Fruit fly (Drosophila melanogaster) whole organism, embryonic: Measurements from ENCODE around the gene AcCoAS.

ENCODE experiments used
- C15 ChIP-seq: fragments of 200-800 bp; sonication (Bioruptor generic); IDR thresholded peaks from 3 replicates; pipeline ENCODE4 v1.3.6; 2022; ENCODE audit warnings: missing biosample characterization, missing genetic modification characterization
- CG10431 ChIP-seq: fragments of 200-800 bp; sonication (Bioruptor generic); optimal IDR thresholded peaks from 3 replicates; lab custom pipeline; 2018; ENCODE audit warnings: missing biosample characterization, mild to moderate bottlenecking, missing genetic modification characterization
- CG10462 ChIP-seq: fragments of 200-800 bp; sonication (Bioruptor generic); optimal IDR thresholded peaks from 2 replicates; lab custom pipeline; 2016; ENCODE audit warnings: missing biosample characterization, missing genetic modification characterization
- CG11695 ChIP-seq: fragments of 200-800 bp; sonication (Bioruptor generic); IDR thresholded peaks from 3 replicates; pipeline ENCODE4 v1.3.6; 2022; ENCODE audit warnings: missing biosample characterization, missing genetic modification characterization
- CG12071 ChIP-seq: fragments of 200-800 bp; sonication (Bioruptor generic); optimal IDR thresholded peaks from 3 replicates; lab custom pipeline; 2018; ENCODE audit warnings: missing biosample characterization, mild to moderate bottlenecking, missing genetic modification characterization
- CG12769 ChIP-seq: fragments of 200-800 bp; sonication (Bioruptor generic); optimal IDR thresholded peaks from 2 replicates; lab custom pipeline; 2019; ENCODE audit warnings: missing biosample characterization, mild to moderate bottlenecking, missing genetic modification characterization, moderate library complexity
- CG13624 ChIP-seq: fragments of 200-800 bp; sonication (Bioruptor generic); optimal IDR thresholded peaks from 2 replicates; lab custom pipeline; 2016; ENCODE audit warnings: missing biosample characterization, missing genetic modification characterization
- CG14050 ChIP-seq: fragments of 200-800 bp; sonication (Bioruptor generic); IDR thresholded peaks from 3 replicates; pipeline ENCODE4 v1.3.6; 2022; ENCODE audit warnings: missing biosample characterization, missing genetic modification characterization
- CG1647 ChIP-seq: fragments of 200-800 bp; sonication (Bioruptor generic); optimal IDR thresholded peaks from 3 replicates; lab custom pipeline; 2016; ENCODE audit warnings: missing biosample characterization, missing genetic modification characterization
- CG16815 ChIP-seq: fragments of 200-800 bp; sonication (Bioruptor generic); optimal IDR thresholded peaks from 3 replicates; lab custom pipeline; 2017; ENCODE audit warnings: missing biosample characterization, mild to moderate bottlenecking, missing genetic modification characterization
- CG16863 ChIP-seq: fragments of 200-800 bp; sonication (Bioruptor generic); optimal IDR thresholded peaks from 3 replicates; lab custom pipeline; 2016; ENCODE audit warnings: missing biosample characterization, missing genetic modification characterization
- CG17802 ChIP-seq: fragments of 200-800 bp; sonication (Bioruptor generic); optimal IDR thresholded peaks from 2 replicates; lab custom pipeline; 2018; ENCODE audit warnings: missing biosample characterization, mild to moderate bottlenecking, missing genetic modification characterization, moderate library complexity
- CG1792 ChIP-seq: fragments of 200-800 bp; sonication (Bioruptor generic); optimal IDR thresholded peaks from 2 replicates; lab custom pipeline; 2016; ENCODE audit warnings: missing biosample characterization, missing genetic modification characterization
- CG2875 ChIP-seq: fragments of 200-800 bp; sonication (Bioruptor generic); optimal IDR thresholded peaks from 2 replicates; lab custom pipeline; 2017; ENCODE audit warnings: missing biosample characterization, mild to moderate bottlenecking, missing genetic modification characterization, missing genetic modification reagents
- CG34376 ChIP-seq: fragments of 200-800 bp; sonication (Bioruptor generic); optimal IDR thresholded peaks from 2 replicates; lab custom pipeline; 2018; ENCODE audit warnings: missing biosample characterization, mild to moderate bottlenecking, missing genetic modification characterization
- CG7839 ChIP-seq: fragments of 200-800 bp; sonication (Bioruptor generic); optimal IDR thresholded peaks from 3 replicates; lab custom pipeline; 2018; ENCODE audit warnings: missing biosample characterization, mild to moderate bottlenecking, missing genetic modification characterization, moderate library complexity
- CG7963 ChIP-seq: fragments of 200-800 bp; sonication (Bioruptor generic); IDR thresholded peaks from 3 replicates; pipeline ENCODE4 v1.3.6; 2022; ENCODE audit warnings: missing biosample characterization, missing genetic modification characterization; ENCODE audit not compliant: partially characterized antibody
- CG8089 ChIP-seq: fragments of 200-800 bp; sonication (Bioruptor generic); optimal IDR thresholded peaks from 3 replicates; lab custom pipeline; 2016; ENCODE audit warnings: missing biosample characterization, missing genetic modification characterization
- CG8944 ChIP-seq: fragments of 200-800 bp; sonication (Bioruptor generic); optimal IDR thresholded peaks from 3 replicates; lab custom pipeline; 2016; ENCODE audit warnings: missing biosample characterization, missing genetic modification characterization
- CG9215 ChIP-seq: fragments of 200-800 bp; sonication (Bioruptor generic); IDR thresholded peaks from 2 replicates; pipeline ENCODE4 v1.3.6; 2022; ENCODE audit warnings: missing biosample characterization, missing genetic modification characterization
- CG9437 ChIP-seq: fragments of 200-800 bp; sonication (Bioruptor generic); optimal IDR thresholded peaks from 2 replicates; lab custom pipeline; 2018; ENCODE audit warnings: missing biosample characterization, mild to moderate bottlenecking, missing genetic modification characterization
- CkIIα-i1 ChIP-seq: fragments of 200-800 bp; sonication (Bioruptor generic); IDR thresholded peaks from 2 replicates; pipeline ENCODE4 v1.3.6; 2022; ENCODE audit warnings: missing biosample characterization, missing genetic modification characterization
- HLH3B ChIP-seq: fragments of 200-800 bp; sonication (Bioruptor generic); IDR thresholded peaks from 2 replicates; pipeline ENCODE4 v1.3.6; 2022; ENCODE audit warnings: missing biosample characterization, missing genetic modification characterization
- Lim3 ChIP-seq: fragments of 200-800 bp; sonication (Bioruptor generic); IDR thresholded peaks from 2 replicates; pipeline ENCODE4 v1.3.6; 2022; ENCODE audit warnings: missing biosample characterization, missing genetic modification characterization
- Scr ChIP-seq: fragments of 200-800 bp; sonication (Bioruptor generic); IDR thresholded peaks from 2 replicates; pipeline ENCODE4 v1.3.6; 2022; ENCODE audit warnings: missing biosample characterization, missing genetic modification characterization; ENCODE audit not compliant: partially characterized antibody
- Six4 ChIP-seq: fragments of 200-800 bp; sonication (Bioruptor generic); optimal IDR thresholded peaks from 2 replicates; lab custom pipeline; 2016; ENCODE audit warnings: missing biosample characterization, missing genetic modification characterization
- ato ChIP-seq: fragments of 200-800 bp; sonication (Bioruptor generic); IDR thresholded peaks from 2 replicates; pipeline ENCODE4 v1.3.6; 2022; ENCODE audit warnings: missing biosample characterization, missing genetic modification characterization; ENCODE audit not compliant: partially characterized antibody
- cad ChIP-seq: fragments of >200 bp; optimal IDR thresholded peaks from 2 replicates; lab custom pipeline; 2017; ENCODE audit warnings: missing biosample characterization, missing genetic modification characterization
- ci ChIP-seq: fragments of 200-800 bp; sonication (Bioruptor generic); IDR thresholded peaks from 3 replicates; pipeline ENCODE4 v1.3.6; 2022; ENCODE audit warnings: missing biosample characterization, missing genetic modification characterization
- dan ChIP-seq: fragments of 200-800 bp; sonication (Bioruptor generic); IDR thresholded peaks from 2 replicates; pipeline ENCODE4 v1.3.6; 2022; ENCODE audit warnings: missing biosample characterization, missing genetic modification characterization
- dmrt99B ChIP-seq: fragments of 200-800 bp; sonication (Bioruptor generic); optimal IDR thresholded peaks from 2 replicates; lab custom pipeline; 2018; ENCODE audit warnings: missing biosample characterization, mild to moderate bottlenecking, missing genetic modification characterization, moderate library complexity
- fru ChIP-seq: fragments of >200 bp; optimal IDR thresholded peaks from 2 replicates; lab custom pipeline; 2017
- gcm2 ChIP-seq: fragments of 200-800 bp; sonication (Bioruptor generic); optimal IDR thresholded peaks from 2 replicates; lab custom pipeline; 2016; ENCODE audit warnings: missing biosample characterization, missing genetic modification characterization
- gfzf ChIP-seq: fragments of 200-800 bp; sonication (Bioruptor generic); optimal IDR thresholded peaks from 2 replicates; lab custom pipeline; 2016; ENCODE audit warnings: missing biosample characterization, mild to moderate bottlenecking, missing genetic modification characterization, moderate library complexity
- gro ChIP-seq: fragments of 200-800 bp; sonication (Bioruptor generic); optimal IDR thresholded peaks from 2 replicates; lab custom pipeline; 2016; ENCODE audit warnings: missing biosample characterization, missing genetic modification characterization
- jigr1 ChIP-seq: fragments of 200-800 bp; sonication (Bioruptor generic); IDR thresholded peaks from 3 replicates; pipeline ENCODE4 v1.3.6; 2022; ENCODE audit warnings: missing biosample characterization, missing genetic modification characterization
- jumu ChIP-seq: fragments of 200-800 bp; sonication (Bioruptor generic); optimal IDR thresholded peaks from 3 replicates; lab custom pipeline; 2016; ENCODE audit warnings: missing biosample characterization, missing genetic modification characterization
- klu ChIP-seq: fragments of 200-800 bp; sonication (Bioruptor generic); IDR thresholded peaks from 2 replicates; pipeline ENCODE4 v1.3.6; 2022; ENCODE audit warnings: missing biosample characterization, missing genetic modification characterization
- knrl ChIP-seq: fragments of 200-800 bp; sonication (Bioruptor generic); IDR thresholded peaks from 3 replicates; pipeline ENCODE4 v1.3.6; 2022; ENCODE audit warnings: missing biosample characterization, missing genetic modification characterization; ENCODE audit not compliant: partially characterized antibody
- lbe ChIP-seq: fragments of 200-800 bp; sonication (Bioruptor generic); optimal IDR thresholded peaks from 2 replicates; lab custom pipeline; 2016; ENCODE audit warnings: missing biosample characterization, mild to moderate bottlenecking, missing genetic modification characterization
- lov ChIP-seq, 2 experiments: fragments of 200-800 bp in 1 of 2; fragments of >200 bp in 1 of 2; sonication (Bioruptor generic) in 1 of 2; IDR thresholded peaks in 1 of 2; optimal IDR thresholded peaks in 1 of 2; 2 replicates in 1 of 2; 3 replicates in 1 of 2; pipeline versions ENCODE4 v1.3.6 to Lab custom; 2017 to 2022; ENCODE audit warnings: missing biosample characterization in 1 of 2, missing genetic modification characterization in 1 of 2
- luna ChIP-seq: fragments of 200-800 bp; sonication (Bioruptor generic); optimal IDR thresholded peaks from 2 replicates; lab custom pipeline; 2016; ENCODE audit warnings: missing biosample characterization, missing genetic modification characterization
- pb ChIP-seq: fragments of 200-800 bp; sonication (Bioruptor generic); optimal IDR thresholded peaks from 3 replicates; lab custom pipeline; 2016; ENCODE audit warnings: missing biosample characterization, missing genetic modification characterization
- rib ChIP-seq: fragments of 200-800 bp; sonication (Bioruptor generic); IDR thresholded peaks from 2 replicates; pipeline ENCODE4 v1.3.6; 2022; ENCODE audit warnings: missing biosample characterization, missing genetic modification characterization
- sc ChIP-seq, 3 experiments: fragments of >200 bp in 2 of 3; fragments of 200-800 bp in 1 of 3; sonication (Bioruptor generic) in 1 of 3; optimal IDR thresholded peaks; 2 replicates in 2 of 3; 3 replicates in 1 of 3; lab custom pipeline; 2017; ENCODE audit warnings: mild to moderate bottlenecking in 1 of 3, missing biosample characterization in 1 of 3, missing genetic modification characterization in 1 of 3, missing genetic modification reagents in 1 of 3
- slbo ChIP-seq: fragments of 200-800 bp; sonication (Bioruptor generic); IDR thresholded peaks from 2 replicates; pipeline ENCODE4 v1.3.6; 2022; ENCODE audit warnings: missing biosample characterization, missing genetic modification characterization
- slou ChIP-seq: fragments of 200-800 bp; sonication (Bioruptor generic); optimal IDR thresholded peaks from 3 replicates; lab custom pipeline; 2016; ENCODE audit warnings: missing biosample characterization, missing genetic modification characterization
- trem ChIP-seq: fragments of 200-800 bp; optimal IDR thresholded peaks from 3 replicates; lab custom pipeline; 2019; ENCODE audit warnings: missing biosample characterization, mild to moderate bottlenecking, missing genetic modification characterization, moderate library complexity

AcCoAS gene

DNA sequence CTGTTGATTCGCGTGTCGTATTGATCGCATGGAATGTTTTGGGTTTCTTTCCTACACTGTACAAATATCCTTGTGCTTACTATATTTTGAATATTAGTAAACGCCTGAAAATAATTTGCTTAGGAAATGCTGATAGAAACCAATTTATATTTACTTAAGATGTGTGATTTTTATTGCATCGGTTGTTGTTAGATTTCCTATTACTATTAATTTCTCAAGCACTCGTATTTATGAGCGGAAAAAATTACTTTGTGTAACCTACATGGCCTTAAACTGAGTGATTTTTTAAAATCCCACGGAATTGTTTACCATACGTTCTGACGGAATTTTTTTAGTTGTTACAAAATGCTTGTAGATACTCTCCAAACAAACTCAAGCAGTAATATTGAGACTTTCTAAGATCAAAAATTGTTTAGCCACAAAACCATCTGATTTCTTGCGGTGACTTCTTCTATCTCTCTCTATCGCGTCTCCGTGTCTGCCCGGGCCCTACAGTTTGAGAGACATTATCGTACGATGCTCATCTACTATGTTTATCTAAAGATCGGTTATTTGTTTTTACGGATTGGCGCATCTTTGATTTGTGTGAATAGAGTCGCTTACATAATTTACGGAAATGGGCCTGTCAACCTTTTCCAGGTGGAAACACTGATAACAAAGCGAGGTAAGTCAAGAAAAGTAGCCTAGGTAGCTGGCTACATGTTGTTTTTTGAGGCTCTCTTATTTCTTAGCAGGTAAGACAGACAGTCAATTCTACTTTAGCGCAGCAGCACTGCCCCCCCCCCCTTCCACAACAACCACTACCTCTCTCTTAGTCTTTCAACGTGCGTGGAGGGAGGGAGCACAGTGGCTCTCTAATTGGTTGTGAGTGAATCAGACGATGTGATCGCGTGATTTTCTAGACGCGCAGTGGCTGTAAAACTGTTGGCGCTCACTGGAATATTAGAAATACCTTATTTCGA is 3.5 kb downstream of the AcCoAS start (continued):
- peak; percentile 39 for TF ChIP-seq gro (GFP tag; lab: Kevin White, UChicago)
- peak; percentile 81 for TF ChIP-seq CG7839 (tag; lab: Kevin White, UChicago)
- no peak for TF ChIP-seq lov (optimal IDR thresholded peaks at IDR 0.05; lab: Kevin White, UChicago)
- peak; percentile 7; the same call in 1 of the 3 replicates for TF ChIP-seq lov (GFP tag; IDR thresholded peaks at IDR 0.05; lab: Robert Waterston, UW)
- peak; percentile 64; the same call in 2 of the 3 replicates for TF ChIP-seq CG11695 (GFP tag; lab: Robert Waterston, UW)
- TF ChIP-seq dmrt99B (tag; lab: Kevin White, UChicago): peak; percentile 75
- TF ChIP-seq jumu (GFP tag; lab: Kevin White, UChicago): peak; percentile 42
- no peak for TF ChIP-seq ato (GFP tag; lab: Robert Waterston, UW)
- TF ChIP-seq Six4 (GFP tag; lab: Kevin White, UChicago): no peak
- no peak for TF ChIP-seq rib (GFP tag; lab: Robert Waterston, UW)
- no peak for TF ChIP-seq dan (GFP tag; lab: Robert Waterston, UW)
- TF ChIP-seq Scr (GFP tag; lab: Robert Waterston, UW): 0 out of 2 replicates have a peak, but pooled peaks have one; percentile 16
- no peak for TF ChIP-seq CG12071 (GFP tag; lab: Kevin White, UChicago)
- TF ChIP-seq HLH3B (GFP tag; lab: Robert Waterston, UW): peak; percentile 5; the same call in 1 of the 2 replicates
- TF ChIP-seq gcm2 (GFP tag; lab: Kevin White, UChicago): peak; percentile 19
- peak; percentile 50 for TF ChIP-seq CG13624 (GFP tag; lab: Kevin White, UChicago)
- TF ChIP-seq slbo: peak; percentile 38
- TF ChIP-seq CG17802 (tag; lab: Kevin White, UChicago): peak; percentile 35
- no peak for TF ChIP-seq CG14050 (GFP tag; lab: Robert Waterston, UW)
- TF ChIP-seq CG8089: peak; percentile 18
- no peak for TF ChIP-seq lbe (GFP tag; lab: Kevin White, UChicago)
- no peak for TF ChIP-seq Lim3 (GFP tag; lab: Robert Waterston, UW)
- peak; percentile 42 for TF ChIP-seq CG10431 (GFP tag; lab: Kevin White, UChicago)
- no peak for TF ChIP-seq luna
- TF ChIP-seq CG16815 (GFP tag; lab: Kevin White, UChicago): peak; percentile 66
- no peak for TF ChIP-seq jigr1 (GFP tag; lab: Robert Waterston, UW)
- no peak for TF ChIP-seq gfzf (GFP tag; lab: Kevin White, UChicago)
- no peak for TF ChIP-seq trem (tag; lab: Kevin White, UChicago)
- peak; percentile 57 for TF ChIP-seq CG16863 (GFP tag; lab: Kevin White, UChicago)
- TF ChIP-seq fru (lab: Kevin White, UChicago): no peak
- peak; percentile 17 for TF ChIP-seq CG34376 (GFP tag; lab: Kevin White, UChicago)
- peak; percentile 73 for TF ChIP-seq CG9437
- TF ChIP-seq sc (optimal IDR thresholded peaks at IDR 0.05; lab: Kevin White, UChicago): no peak
- TF ChIP-seq sc (GFP tag; optimal IDR thresholded peaks at IDR 0.05; lab: Kevin White, UChicago): peak; percentile 19
- no peak for TF ChIP-seq C15 (GFP tag; lab: Robert Waterston, UW)
- TF ChIP-seq CG10462 (GFP tag; lab: Kevin White, UChicago): peak; percentile 34
- TF ChIP-seq cad: peak; percentile 75
- TF ChIP-seq CkIIα-i1 (GFP tag; lab: Robert Waterston, UW): no peak
- peak; percentile 53 for TF ChIP-seq CG9215 (GFP tag; lab: Robert Waterston, UW)
- TF ChIP-seq knrl: no peak; the same call in 2 of the 3 replicates
- TF ChIP-seq pb (GFP tag; lab: Kevin White, UChicago): peak; percentile 8
- no peak for TF ChIP-seq slou (GFP tag; lab: Kevin White, UChicago)
- TF ChIP-seq CG12769: no peak
- no peak for TF ChIP-seq CG2875
- TF ChIP-seq klu (GFP tag; lab: Robert Waterston, UW): no peak
- peak; percentile 4 for TF ChIP-seq CG1792
- TF ChIP-seq CG8944 (GFP tag; lab: Kevin White, UChicago): peak; percentile 61
- peak; percentile 43; the same call in 2 of the 3 replicates for TF ChIP-seq ci (GFP tag; lab: Robert Waterston, UW)
- no peak for TF ChIP-seq CG1647 (GFP tag; lab: Kevin White, UChicago)
- TF ChIP-seq CG7963 (GFP tag; lab: Robert Waterston, UW): no peak
